Worm (Caenorhabditis elegans): ENCODE measurements around the gene maa-1.

maa-1 gene

ce11 chrIII:11826118-11826517 is 3.8 kb upstream of the maa-1 start, which contains the start of gene rsp-8:
TSS of gene rsp-8 (plus strand) at chrIII:11826418.
- no peak for TF ChIP-seq R02D3.7 (tag; optimal IDR thresholded peaks at IDR 0.05)
- TF ChIP-seq nhr-11 (tag; optimal IDR thresholded peaks at IDR 0.05) = no peak
- TF ChIP-seq ceh-82 (tag; optimal IDR thresholded peaks at IDR 0.05) = no peak
- TF ChIP-seq mbf-1 (tag; optimal IDR thresholded peaks at IDR 0.05) = no peak
- TF ChIP-seq sma-3 (GFP tag; optimal IDR thresholded peaks at IDR 0.05) = no peak
- no peak for TF ChIP-seq nhr-10 (tag; optimal IDR thresholded peaks at IDR 0.05)
- no peak for TF ChIP-seq egl-27 (tag; optimal IDR thresholded peaks at IDR 0.05)
- TF ChIP-seq ztf-1 (GFP tag; conservative IDR thresholded peaks at IDR 0.05) = no peak
- no peak for TF ChIP-seq blmp-1 (tag; optimal IDR thresholded peaks at IDR 0.05; ENCODE audit: insufficient read depth)
- no peak for TF ChIP-seq nhr-12 (tag; optimal IDR thresholded peaks at IDR 0.05)
- no peak for TF ChIP-seq unc-62 (GFP tag; optimal IDR thresholded peaks at IDR 0.05)
- TF ChIP-seq nhr-237 (tag; optimal IDR thresholded peaks at IDR 0.05) = no peak
- no peak for TF ChIP-seq nhr-6 (tag; optimal IDR thresholded peaks at IDR 0.05)
- no peak for TF ChIP-seq fos-1 (tag; optimal IDR thresholded peaks at IDR 0.05)
- no peak for TF ChIP-seq ama-1 (optimal IDR thresholded peaks at IDR 0.05)
- TF ChIP-seq mab-5 (tag; optimal IDR thresholded peaks at IDR 0.05) = no peak

- peak in 1 of 2 experiments; percentile 78 for TF ChIP-seq mdl-1 (tag; optimal IDR thresholded peaks at IDR 0.05)
- peak; percentile 74 for TF ChIP-seq crh-2 (tag; optimal IDR thresholded peaks at IDR 0.05)
- no peak for TF ChIP-seq ztf-1 (GFP tag; conservative IDR thresholded peaks at IDR 0.05)
- no peak for TF ChIP-seq dmd-4 (tag; optimal IDR thresholded peaks at IDR 0.05)
- TF ChIP-seq fos-1 (tag; optimal IDR thresholded peaks at IDR 0.05) = peak; percentile 48
- peak; percentile 85 for TF ChIP-seq unc-55 (GFP tag; optimal IDR thresholded peaks at IDR 0.05)
- peak; percentile 36 to 85 for TF ChIP-seq lsy-2 (tag; optimal IDR thresholded peaks at IDR 0.05)
- peak; percentile 13 for TF ChIP-seq zag-1 (tag; optimal IDR thresholded peaks at IDR 0.05)
- TF ChIP-seq lin-11 (tag; optimal IDR thresholded peaks at IDR 0.05) = peak; percentile 49
- peak; percentile 51 for TF ChIP-seq lin-13 (GFP tag; optimal IDR thresholded peaks at IDR 0.05)
- TF ChIP-seq snpc-4 (tag; optimal IDR thresholded peaks at IDR 0.05) = peak; percentile 3
- peak; percentile 22 for TF ChIP-seq mab-5 (tag; optimal IDR thresholded peaks at IDR 0.05)
- TF ChIP-seq C34F6.9 (tag; optimal IDR thresholded peaks at IDR 0.05) = peak; percentile 87
- peak; percentile 35 for TF ChIP-seq gmeb-1 (tag; optimal IDR thresholded peaks at IDR 0.05)
- peak; percentile 21 for TF ChIP-seq nhr-25 (tag; optimal IDR thresholded peaks at IDR 0.05)
- peak; percentile 38 for TF ChIP-seq F13H6.1 (tag; optimal IDR thresholded peaks at IDR 0.05)
- TF ChIP-seq ceh-82 (tag; optimal IDR thresholded peaks at IDR 0.05) = no peak
- peak; percentile 0 for TF ChIP-seq sma-9 (GFP tag; optimal IDR thresholded peaks at IDR 0.05)
- no peak for TF ChIP-seq sma-9 (tag; optimal IDR thresholded peaks at IDR 0.05)
- peak; percentile 43 for TF ChIP-seq nhr-129 (tag; optimal IDR thresholded peaks at IDR 0.05)
- no peak for TF ChIP-seq R02D3.7 (tag; optimal IDR thresholded peaks at IDR 0.05)
- no peak for TF ChIP-seq ztf-4 (tag; optimal IDR thresholded peaks at IDR 0.05)
- TF ChIP-seq sem-4 (tag; optimal IDR thresholded peaks at IDR 0.05) = peak; percentile 84
- TF ChIP-seq sma-3 (GFP tag; optimal IDR thresholded peaks at IDR 0.05) = peak; percentile 53
- TF ChIP-seq ztf-11 (tag; optimal IDR thresholded peaks at IDR 0.05) = no peak
- no peak for TF ChIP-seq ZK546.5 (tag; optimal IDR thresholded peaks at IDR 0.05)
- TF ChIP-seq ama-1 (optimal IDR thresholded peaks at IDR 0.05) = no peak
Measured at ce11 chrIII:11825654-11826053, 3.3 kb upstream of the maa-1 start.

DNA sequence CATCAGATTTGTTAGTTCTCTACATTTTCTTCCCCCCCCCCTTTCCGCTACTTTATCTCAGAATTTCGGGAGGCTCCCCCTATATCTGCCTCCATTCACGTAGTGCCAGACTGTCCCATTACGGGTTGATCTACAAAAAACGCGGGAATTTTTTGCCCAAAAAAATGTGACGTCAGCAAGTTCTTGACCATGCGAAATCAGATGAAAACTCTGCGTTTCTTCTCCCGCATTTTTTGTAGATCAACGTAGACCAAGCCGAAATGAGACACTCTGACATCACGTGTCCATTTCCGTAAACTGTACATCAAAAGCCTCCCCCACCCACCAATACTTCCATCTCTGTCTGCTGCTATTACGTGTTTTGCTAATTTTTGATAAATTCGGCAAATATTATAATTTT is 2.3 kb upstream of the maa-1 start:
- TF ChIP-seq nhr-6 (tag; optimal IDR thresholded peaks at IDR 0.05) = no peak
- no peak for TF ChIP-seq ama-1 (optimal IDR thresholded peaks at IDR 0.05)
- no peak for TF ChIP-seq dmd-4 (tag; optimal IDR thresholded peaks at IDR 0.05)
- no peak for TF ChIP-seq C34F6.9 (tag; optimal IDR thresholded peaks at IDR 0.05)
- TF ChIP-seq Y55F3AM.14 (GFP tag; optimal IDR thresholded peaks at IDR 0.05) = no peak
- no peak for TF ChIP-seq elt-1 (tag; optimal IDR thresholded peaks at IDR 0.05)
- TF ChIP-seq fos-1 (tag; optimal IDR thresholded peaks at IDR 0.05) = no peak
- no peak for TF ChIP-seq sem-4 (tag; optimal IDR thresholded peaks at IDR 0.05)
- TF ChIP-seq mbf-1 (tag; optimal IDR thresholded peaks at IDR 0.05) = no peak
- TF ChIP-seq nhr-129 (tag; optimal IDR thresholded peaks at IDR 0.05) = no peak
- no peak for TF ChIP-seq crh-2 (tag; optimal IDR thresholded peaks at IDR 0.05)
- TF ChIP-seq snpc-4 (tag; optimal IDR thresholded peaks at IDR 0.05) = no peak
- TF ChIP-seq mdl-1 (tag; optimal IDR thresholded peaks at IDR 0.05) = no peak
- TF ChIP-seq peb-1 (tag; optimal IDR thresholded peaks at IDR 0.05) = no peak
